Fruit fly (Drosophila melanogaster): ENCODE data around the gene CG14142.
A peak's percentile ranks its signal among the peaks of the same experiment; 100 is the strongest.

CG14142 gene

DNA sequence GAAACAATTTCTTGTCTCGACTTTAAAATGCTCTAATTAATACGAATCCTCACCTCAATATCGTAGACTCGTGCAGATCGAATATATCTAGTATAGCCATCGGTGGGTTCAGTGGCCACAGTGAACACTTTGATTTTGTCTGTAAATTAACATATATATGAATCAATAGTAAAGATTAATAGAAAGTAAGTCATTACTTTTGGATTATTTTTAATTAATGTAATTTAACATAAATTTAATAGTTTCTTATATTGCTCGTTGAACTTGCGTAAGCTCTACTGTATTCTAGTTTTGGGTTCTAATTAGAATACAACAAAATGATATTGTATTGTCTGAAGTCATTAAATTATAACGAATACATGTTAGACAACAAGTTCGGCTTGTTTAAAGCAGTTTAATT lies 31.5 kb downstream of the CG14142 start:
- TF ChIP-seq Rel (GFP tag; optimal IDR thresholded peaks at IDR 0.05) (no peak), Rel (tag; optimal IDR thresholded peaks at IDR 0.05) (no peak), CG9705 (GFP tag; optimal IDR thresholded peaks at IDR 0.05) (no peak), rgr (GFP tag; optimal IDR thresholded peaks at IDR 0.05) (no peak), brk (GFP tag; optimal IDR thresholded peaks at IDR 0.05) (no peak), CrebA (GFP tag; optimal IDR thresholded peaks at IDR 0.05; ENCODE audit: borderline replicate concordance) (no peak), Mio (GFP tag; optimal IDR thresholded peaks at IDR 0.05) (no peak), Hnf4 (GFP tag; optimal IDR thresholded peaks at IDR 0.05) (no peak), woc (GFP tag; optimal IDR thresholded peaks at IDR 0.05) (no peak), OdsH (GFP tag; optimal IDR thresholded peaks at IDR 0.05) (no peak), Sp1 (GFP tag; optimal IDR thresholded peaks at IDR 0.05) (no peak), Myc (optimal IDR thresholded peaks at IDR 0.05) (no peak), GATAd (GFP tag; optimal IDR thresholded peaks at IDR 0.05) (no peak), sv (GFP tag; optimal IDR thresholded peaks at IDR 0.05) (no peak), Dif (GFP tag; optimal IDR thresholded peaks at IDR 0.05; ENCODE audit: partially characterized antibody) (no peak), foxo (GFP tag; optimal IDR thresholded peaks at IDR 0.05) (no peak), N (GFP tag; optimal IDR thresholded peaks at IDR 0.05) (no peak), tai (GFP tag; optimal IDR thresholded peaks at IDR 0.05) (no peak), Hr83 (GFP tag; optimal IDR thresholded peaks at IDR 0.05; ENCODE audit: poor library complexity, severe bottlenecking) (no peak), dmrt93B (GFP tag; optimal IDR thresholded peaks at IDR 0.05) (no peak)

DNA sequence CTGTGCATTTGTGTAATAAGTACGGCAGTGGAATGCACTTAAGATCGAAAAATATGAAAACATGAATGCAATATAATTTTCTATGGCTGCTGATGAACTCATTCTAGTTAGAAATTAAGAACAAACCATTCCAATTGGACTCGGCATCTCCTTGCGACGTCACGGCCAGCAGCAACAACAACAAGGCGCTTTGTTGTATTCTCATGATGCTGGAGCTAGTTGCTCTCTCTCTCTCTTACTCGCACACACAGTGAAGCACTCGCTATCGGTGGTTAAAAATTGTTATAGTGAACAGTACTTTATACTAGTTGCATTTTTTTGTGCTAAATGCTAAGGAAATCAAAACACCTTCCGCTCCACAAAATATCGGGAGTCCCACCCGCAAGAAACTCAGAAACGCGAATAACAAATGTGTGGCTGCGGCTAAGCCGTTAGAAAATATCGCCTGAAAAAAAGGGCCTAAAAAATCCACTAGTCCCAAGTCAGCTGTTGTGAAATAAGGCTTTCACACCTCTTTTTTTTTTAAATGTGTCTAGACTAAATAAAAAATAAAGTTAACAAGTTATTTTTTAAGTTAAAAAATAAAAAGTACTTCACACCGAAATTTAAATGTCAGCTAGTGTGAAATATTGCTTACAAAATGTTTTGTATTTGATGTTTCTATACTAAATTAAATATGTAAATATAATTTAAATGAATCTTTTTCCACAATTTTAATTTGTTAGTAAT lies 32.5 kb downstream of the CG14142 start, which contains the start of gene Plod:
Gene Plod, minus strand, starts transcription at position 409 of the 729 bp plus-strand sequence.
- TF ChIP-seq Hr78 (GFP tag; optimal IDR thresholded peaks at IDR 0.05) (peak; percentile 44), OdsH (GFP tag; optimal IDR thresholded peaks at IDR 0.05) (no peak), Hnf4 (GFP tag; optimal IDR thresholded peaks at IDR 0.05) (peak; percentile 63), foxo (GFP tag; optimal IDR thresholded peaks at IDR 0.05) (peak in 1 of 2 experiments; percentile 22), Rel (GFP tag; optimal IDR thresholded peaks at IDR 0.05) (no peak), Rel (tag; optimal IDR thresholded peaks at IDR 0.05) (peak; percentile 96), Dif (GFP tag; optimal IDR thresholded peaks at IDR 0.05; ENCODE audit: partially characterized antibody) (peak; percentile 35), N (GFP tag; optimal IDR thresholded peaks at IDR 0.05) (peak; percentile 93), HLH106 (tag; optimal IDR thresholded peaks at IDR 0.05) (peak; percentile 24), Hr83 (GFP tag; optimal IDR thresholded peaks at IDR 0.05; ENCODE audit: poor library complexity, severe bottlenecking) (peak; percentile 21), sage (GFP tag; optimal IDR thresholded peaks at IDR 0.05) (no peak), br (GFP tag; optimal IDR thresholded peaks at IDR 0.05) (no peak), lola (GFP tag; optimal IDR thresholded peaks at IDR 0.05) (no peak), woc (GFP tag; optimal IDR thresholded peaks at IDR 0.05) (peak; percentile 60), tai (GFP tag; optimal IDR thresholded peaks at IDR 0.05) (no peak), sv (GFP tag; optimal IDR thresholded peaks at IDR 0.05) (peak; percentile 50), Myc (optimal IDR thresholded peaks at IDR 0.05) (no peak), jim (GFP tag; optimal IDR thresholded peaks at IDR 0.05) (no peak), CG32264 (GFP tag; optimal IDR thresholded peaks at IDR 0.05) (no peak), Sp1 (GFP tag; optimal IDR thresholded peaks at IDR 0.05) (peak; percentile 15), ey (GFP tag; optimal IDR thresholded peaks at IDR 0.05) (no peak), GATAd (GFP tag; optimal IDR thresholded peaks at IDR 0.05) (no peak), Mio (GFP tag; optimal IDR thresholded peaks at IDR 0.05) (no peak), h (GFP tag; optimal IDR thresholded peaks at IDR 0.05) (peak; percentile 39), Abd-B (GFP tag; optimal IDR thresholded peaks at IDR 0.05) (no peak), Jra (GFP tag; optimal IDR thresholded peaks at IDR 0.05) (no peak)

DNA sequence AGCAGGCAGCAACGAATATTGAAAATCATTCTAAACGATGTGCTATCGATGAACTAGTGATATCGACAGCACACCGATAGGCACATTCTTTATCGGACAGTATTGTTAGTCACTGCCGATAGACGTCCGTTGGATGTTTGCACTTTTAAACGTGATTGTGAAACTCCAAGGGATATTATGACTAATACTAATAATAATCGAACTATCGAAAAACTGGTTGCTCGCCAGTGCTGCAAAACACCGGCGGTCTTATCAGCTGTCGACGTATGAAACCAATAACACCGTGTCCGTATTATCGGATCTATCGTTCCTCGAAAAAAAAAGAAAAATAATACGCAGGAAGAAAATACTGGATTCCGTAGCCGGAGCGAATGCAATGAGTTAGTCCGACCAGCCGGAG lies 37.2 kb downstream of the CG14142 start, which contains the start of the genes Ube3a and CG7600:
Gene Ube3a, minus strand, starts transcription at position 67 of the 400 bp plus-strand sequence.
Gene CG7600, plus strand, starts transcription at position 270 of the 400 bp plus-strand sequence.
- peak; percentile 59 for TF ChIP-seq Hr83 (GFP tag; optimal IDR thresholded peaks at IDR 0.05; ENCODE audit: poor library complexity, severe bottlenecking)
- TF ChIP-seq Hr78 (GFP tag; optimal IDR thresholded peaks at IDR 0.05) = no peak
- no peak for TF ChIP-seq Dfd (GFP tag; optimal IDR thresholded peaks at IDR 0.05)
- no peak for TF ChIP-seq lola (GFP tag; optimal IDR thresholded peaks at IDR 0.05)
- peak; percentile 48 for TF ChIP-seq rgr (GFP tag; optimal IDR thresholded peaks at IDR 0.05)
- no peak for TF ChIP-seq psq (GFP tag; optimal IDR thresholded peaks at IDR 0.05)
- TF ChIP-seq Sp1 (GFP tag; optimal IDR thresholded peaks at IDR 0.05) = peak; percentile 57
- no peak for TF ChIP-seq brk (GFP tag; optimal IDR thresholded peaks at IDR 0.05)
- TF ChIP-seq foxo (GFP tag; optimal IDR thresholded peaks at IDR 0.05) = peak; percentile 48 to 54
- TF ChIP-seq sv (GFP tag; optimal IDR thresholded peaks at IDR 0.05) = peak; percentile 25
- TF ChIP-seq CG9705 (GFP tag; optimal IDR thresholded peaks at IDR 0.05) = peak; percentile 14
- TF ChIP-seq CG32264 (GFP tag; optimal IDR thresholded peaks at IDR 0.05) = peak; percentile 30
- TF ChIP-seq ey (GFP tag; optimal IDR thresholded peaks at IDR 0.05) = no peak
- TF ChIP-seq OdsH (GFP tag; optimal IDR thresholded peaks at IDR 0.05) = peak; percentile 53
- TF ChIP-seq br (GFP tag; optimal IDR thresholded peaks at IDR 0.05) = peak; percentile 62
- TF ChIP-seq usp (GFP tag; optimal IDR thresholded peaks at IDR 0.05) = no peak
- peak; percentile 14 for TF ChIP-seq Dif (GFP tag; optimal IDR thresholded peaks at IDR 0.05; ENCODE audit: partially characterized antibody)
- no peak for TF ChIP-seq pan (optimal IDR thresholded peaks at IDR 0.05)
- TF ChIP-seq Vsx2 (GFP tag; optimal IDR thresholded peaks at IDR 0.05; ENCODE audit: partially characterized antibody) = no peak
- no peak for TF ChIP-seq dsf (GFP tag; optimal IDR thresholded peaks at IDR 0.05; ENCODE audit: borderline replicate concordance)
- no peak for TF ChIP-seq Mio (GFP tag; optimal IDR thresholded peaks at IDR 0.05)
- no peak for TF ChIP-seq tai (GFP tag; optimal IDR thresholded peaks at IDR 0.05)
- TF ChIP-seq fru (GFP tag; optimal IDR thresholded peaks at IDR 0.05) = peak; percentile 41
- TF ChIP-seq HLH106 (tag; optimal IDR thresholded peaks at IDR 0.05) = peak; percentile 34
- TF ChIP-seq CrebA (GFP tag; optimal IDR thresholded peaks at IDR 0.05; ENCODE audit: borderline replicate concordance) = no peak
- TF ChIP-seq h (GFP tag; optimal IDR thresholded peaks at IDR 0.05) = peak; percentile 75
- no peak for TF ChIP-seq Rel (GFP tag; optimal IDR thresholded peaks at IDR 0.05)
- peak; percentile 56 for TF ChIP-seq Rel (tag; optimal IDR thresholded peaks at IDR 0.05)
- no peak for TF ChIP-seq dl (GFP tag; optimal IDR thresholded peaks at IDR 0.05; ENCODE audit: insufficient read depth in 1 of 2, partially characterized antibody in 2 of 2)
- no peak for TF ChIP-seq jim (GFP tag; optimal IDR thresholded peaks at IDR 0.05)
- no peak for TF ChIP-seq Abd-B (GFP tag; optimal IDR thresholded peaks at IDR 0.05)
- no peak for TF ChIP-seq dmrt93B (GFP tag; optimal IDR thresholded peaks at IDR 0.05)
- no peak for TF ChIP-seq N (GFP tag; optimal IDR thresholded peaks at IDR 0.05)
- TF ChIP-seq Myc (optimal IDR thresholded peaks at IDR 0.05) = peak; percentile 30
- TF ChIP-seq Hnf4 (GFP tag; optimal IDR thresholded peaks at IDR 0.05) = peak; percentile 74
